Worm (Caenorhabditis elegans) whole organism, young adult: ENCODE results near the gene ugt-67.

ENCODE experiments used
- F37B4.10 ChIP-seq: fragments of 200-800 bp; sonication (Bioruptor generic); IDR thresholded peaks from 2 replicates; pipeline ENCODE4 v1.3.6; 2022; ENCODE audit warnings: missing genetic modification characterization, missing compliant biosample characterization
- akir-1 ChIP-seq: fragments of 200-800 bp; sonication (Bioruptor generic); optimal IDR thresholded peaks from 2 replicates; lab custom pipeline; 2018; ENCODE audit warnings: mild to moderate bottlenecking, missing genetic modification characterization, moderate library complexity, missing compliant biosample characterization
- ceh-100 ChIP-seq: fragments of 200-800 bp; sonication (Bioruptor generic); IDR thresholded peaks from 2 replicates; pipeline ENCODE4 v1.3.6; 2022; ENCODE audit warnings: missing genetic modification reagents, missing genetic modification characterization, missing compliant biosample characterization
- unc-62 ChIP-seq: fragments of 150-350 bp; optimal IDR thresholded peaks from 2 replicates; lab custom pipeline; 2014; ENCODE audit warnings: missing biosample characterization, missing genetic modification reagents, missing genetic modification characterization
- xnd-1 ChIP-seq: sonication (generic microtip); optimal IDR thresholded peaks from 2 replicates; lab custom pipeline; 2016; ENCODE audit warnings: missing genotype, missing genetic modification reagents, missing genetic modification characterization, missing compliant biosample characterization
- ztf-25 ChIP-seq: fragments of 200-800 bp; sonication (Bioruptor generic); IDR thresholded peaks from 2 replicates; pipeline ENCODE4 v1.3.6; 2022; ENCODE audit warnings: missing genetic modification reagents, missing genetic modification characterization, missing compliant biosample characterization

DNA sequence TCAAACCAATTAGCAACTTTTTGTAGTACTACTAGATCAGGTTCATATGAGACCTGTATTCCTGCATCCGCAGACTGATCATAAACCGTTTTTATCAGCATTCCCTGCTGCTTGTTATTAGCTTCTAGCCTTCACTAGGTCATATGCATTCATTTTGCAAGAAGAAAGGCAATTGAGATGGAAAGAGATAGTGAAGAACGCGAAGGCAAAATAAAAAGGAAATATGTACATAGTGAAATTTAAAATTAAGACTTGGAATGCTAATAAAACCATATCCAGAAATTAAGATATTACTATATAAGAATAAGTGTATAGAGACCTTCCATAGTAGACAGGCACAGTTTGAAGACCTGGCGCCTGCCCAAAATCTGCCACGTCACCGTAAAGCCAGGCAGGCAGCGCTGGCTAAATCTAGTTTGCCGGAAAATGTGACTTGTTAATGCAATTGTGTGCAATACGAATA, 19.5 kb downstream of the ugt-67 start, which contains the start of the genes C02E7.8 and srh-23:
- TF ChIP-seq ceh-100 (GFP tag; lab: Robert Waterston, UW) (no peak), akir-1 (GFP tag; lab: Kevin White, UChicago) (no peak), unc-62 (GFP tag; lab: Kevin White, UChicago) (no peak), xnd-1 (tag; lab: Kevin White, UChicago) (no peak), ztf-25 (no peak), F37B4.10 (GFP tag; lab: Robert Waterston, UW) (no peak)
